Fruit fly (Drosophila melanogaster): ENCODE data around the gene Vps52.

- no peak for TF ChIP-seq EcR (GFP tag; optimal IDR thresholded peaks at IDR 0.05)
- no peak for TF ChIP-seq Dll (optimal IDR thresholded peaks at IDR 0.05)
- TF ChIP-seq psq (optimal IDR thresholded peaks at IDR 0.05) = no peak
- no peak for TF ChIP-seq pan (optimal IDR thresholded peaks at IDR 0.05)
- no peak for TF ChIP-seq CG8478 (optimal IDR thresholded peaks at IDR 0.05)
- no peak for TF ChIP-seq usp (GFP tag; optimal IDR thresholded peaks at IDR 0.05)
Measured at dm6 chr2L:5517393-5517792, 6.3 kb downstream of the Vps52 start, which contains the start of gene CG14020.
